Worm (Caenorhabditis elegans) whole organism, midembryonic: ENCODE data around the gene ptr-15.

Experiments used
- flt-1 ChIP-seq: fragments of 200-800 bp; sonication (Bioruptor generic); IDR thresholded peaks from 2 replicates; pipeline ENCODE4 v1.3.6; 2022; ENCODE audit warnings: missing genetic modification characterization, missing compliant biosample characterization
- klf-2 ChIP-seq: fragments of 200-800 bp; sonication (Bioruptor generic); conservative IDR thresholded peaks from 2 replicates; pipeline ENCODE4 v1.3.6; 2022; ENCODE audit warnings: missing genetic modification reagents, missing genetic modification characterization, missing compliant biosample characterization
- med-1 ChIP-seq: sonication (generic microtip); optimal IDR thresholded peaks from 2 replicates; lab custom pipeline; 2017; ENCODE audit warnings: missing genetic modification characterization, mild to moderate bottlenecking, missing compliant biosample characterization, antibody characterized with exemption, missing genetic modification reagents; ENCODE audit not compliant: insufficient read depth
- ref-1 ChIP-seq: fragments of 200-800 bp; sonication (Bioruptor generic); conservative IDR thresholded peaks from 2 replicates; pipeline ENCODE4 v1.3.6; 2022; ENCODE audit warnings: missing genetic modification reagents, missing genetic modification characterization, missing compliant biosample characterization
- ztf-23 ChIP-seq: fragments of 200-800 bp; sonication (Bioruptor generic); IDR thresholded peaks from 2 replicates; pipeline ENCODE4 v1.3.6; 2022; ENCODE audit warnings: missing genetic modification reagents, missing genetic modification characterization, missing compliant biosample characterization
- ztf-29 ChIP-seq: fragments of 200-800 bp; sonication (Bioruptor generic); IDR thresholded peaks from 2 replicates; pipeline ENCODE4 v1.3.6; 2022; ENCODE audit warnings: missing genetic modification reagents, missing genetic modification characterization, missing compliant biosample characterization

- TF ChIP-seq flt-1 (no peak), ref-1 (GFP tag; lab: Robert Waterston, UW) (no peak), klf-2 (no peak), med-1 (GFP tag; lab: Kevin White, UChicago) (no peak), ztf-23 (no peak), ztf-29 (GFP tag; lab: Robert Waterston, UW) (no peak)
Measured at ce11 chrV:6956237-6956636, 13.6 kb downstream of the ptr-15 start, which contains the start of gene mec-1.
